Worm (Caenorhabditis elegans): Measurements from ENCODE around the gene nhr-233.

The nhr-233 gene

ce11 chrV:16593792-16594059, 23.1 kb upstream of the nhr-233 start:
- no peak for TF ChIP-seq fkh-10 (GFP tag; optimal IDR thresholded peaks at IDR 0.05)
- TF ChIP-seq elt-4 (tag; optimal IDR thresholded peaks at IDR 0.05): peak; percentile 20

- TF ChIP-seq ceh-48 (tag; optimal IDR thresholded peaks at IDR 0.05) (no peak), elt-2 (tag; optimal IDR thresholded peaks at IDR 0.05) (peak; percentile 81), K09A11.1 (tag; optimal IDR thresholded peaks at IDR 0.05; ENCODE audit: insufficient read depth) (no peak), K02D7.2 (tag; optimal IDR thresholded peaks at IDR 0.05) (no peak), unc-3 (GFP tag; conservative IDR thresholded peaks at IDR 0.05) (no peak), unc-3 (tag; optimal IDR thresholded peaks at IDR 0.05) (no peak), dve-1 (tag; optimal IDR thresholded peaks at IDR 0.05) (peak; percentile 85), unc-42 (tag; optimal IDR thresholded peaks at IDR 0.05) (no peak), fkh-6 (tag; optimal IDR thresholded peaks at IDR 0.05) (no peak), ttx-3 (tag; optimal IDR thresholded peaks at IDR 0.05) (no peak), lim-6 (tag; optimal IDR thresholded peaks at IDR 0.05) (no peak), ceh-45 (GFP tag; IDR thresholded peaks at IDR 0.05) (no peak), hlh-13 (GFP tag; optimal IDR thresholded peaks at IDR 0.05) (peak; percentile 4), elt-4 (tag; optimal IDR thresholded peaks at IDR 0.05) (no peak), ceh-22 (tag; optimal IDR thresholded peaks at IDR 0.05) (no peak)
Measured at ce11 chrV:16592947-16593791, 22.6 kb upstream of the nhr-233 start.

ce11 chrV:16591992-16592798, 21.6 kb upstream of the nhr-233 start, which contains the start of gene srh-269:
srh-269 (minus strand) TSS chrV:16592042.
- TF ChIP-seq pha-2 (tag; optimal IDR thresholded peaks at IDR 0.05) (peak; percentile 70), npax-4 (tag; optimal IDR thresholded peaks at IDR 0.05) (peak; percentile 18), ceh-24 (tag; optimal IDR thresholded peaks at IDR 0.05) (no peak), ceh-9 (tag; optimal IDR thresholded peaks at IDR 0.05) (peak; percentile 13), fkh-10 (GFP tag; optimal IDR thresholded peaks at IDR 0.05) (no peak), C08G9.2 (tag; optimal IDR thresholded peaks at IDR 0.05) (peak; percentile 61), madf-2 (tag; optimal IDR thresholded peaks at IDR 0.05) (peak; percentile 68), ceh-48 (tag; optimal IDR thresholded peaks at IDR 0.05) (peak; percentile 24), fax-1 (tag; optimal IDR thresholded peaks at IDR 0.05) (peak; percentile 15), pax-1 (tag; optimal IDR thresholded peaks at IDR 0.05) (no peak), ceh-2 (tag; optimal IDR thresholded peaks at IDR 0.05) (peak; percentile 50), pat-9 (tag; optimal IDR thresholded peaks at IDR 0.05) (peak; percentile 56), dmd-4 (tag; optimal IDR thresholded peaks at IDR 0.05; ENCODE audit: borderline replicate concordance) (peak; percentile 20), C38D4.7 (GFP tag; optimal IDR thresholded peaks at IDR 0.05) (peak; percentile 70), ceh-14 (tag; optimal IDR thresholded peaks at IDR 0.05) (peak; percentile 74), eyg-1 (tag; optimal IDR thresholded peaks at IDR 0.05) (no peak), nfya-1 (tag; optimal IDR thresholded peaks at IDR 0.05) (peak; percentile 61), tbx-2 (tag; optimal IDR thresholded peaks at IDR 0.05) (peak; percentile 43), hlh-6 (tag; optimal IDR thresholded peaks at IDR 0.05) (peak; percentile 80), ceh-22 (tag; optimal IDR thresholded peaks at IDR 0.05) (no peak), sox-4 (tag; optimal IDR thresholded peaks at IDR 0.05) (peak; percentile 58), ztf-16 (tag; optimal IDR thresholded peaks at IDR 0.05) (peak; percentile 32), fkh-6 (tag; optimal IDR thresholded peaks at IDR 0.05) (peak; percentile 67), unc-55 (GFP tag; optimal IDR thresholded peaks at IDR 0.05) (no peak), hlh-13 (GFP tag; optimal IDR thresholded peaks at IDR 0.05) (peak; percentile 64), ceh-30 (tag; optimal IDR thresholded peaks at IDR 0.05) (no peak), unc-42 (tag; optimal IDR thresholded peaks at IDR 0.05) (no peak), ceh-18 (tag; optimal IDR thresholded peaks at IDR 0.05) (peak; percentile 56), K09A11.1 (tag; optimal IDR thresholded peaks at IDR 0.05; ENCODE audit: insufficient read depth) (peak; percentile 10), hlh-8 (tag; optimal IDR thresholded peaks at IDR 0.05) (no peak), ceh-6 (GFP tag; optimal IDR thresholded peaks at IDR 0.05) (peak; percentile 69), ref-2 (tag; optimal IDR thresholded peaks at IDR 0.05) (no peak), ceh-31 (tag; optimal IDR thresholded peaks at IDR 0.05) (peak; percentile 33), ttx-3 (tag; optimal IDR thresholded peaks at IDR 0.05) (peak; percentile 46), sdc-2 (tag; optimal IDR thresholded peaks at IDR 0.05) (peak; percentile 38), ets-4 (tag; optimal IDR thresholded peaks at IDR 0.05) (no peak), Y22D7AL.16 (tag; optimal IDR thresholded peaks at IDR 0.05) (no peak)
